Worm (Caenorhabditis elegans) whole organism, midembryonic: Measurements from ENCODE around the gene unc-42.

Experiments used
- T22C8.4 ChIP-seq: fragments of 200-800 bp; sonication (Bioruptor generic); IDR thresholded peaks from 2 replicates; pipeline ENCODE4 v1.3.6; 2022; ENCODE audit warnings: missing genetic modification characterization, missing compliant biosample characterization
- cog-1 ChIP-seq: sonication (generic microtip); optimal IDR thresholded peaks from 2 replicates; lab custom pipeline; 2016; ENCODE audit warnings: missing genetic modification characterization, missing compliant biosample characterization
- flt-1 ChIP-seq: fragments of 200-800 bp; sonication (Bioruptor generic); IDR thresholded peaks from 2 replicates; pipeline ENCODE4 v1.3.6; 2022; ENCODE audit warnings: missing genetic modification characterization, missing compliant biosample characterization
- klf-2 ChIP-seq: fragments of 200-800 bp; sonication (Bioruptor generic); conservative IDR thresholded peaks from 2 replicates; pipeline ENCODE4 v1.3.6; 2022; ENCODE audit warnings: missing genetic modification reagents, missing genetic modification characterization, missing compliant biosample characterization
- med-1 ChIP-seq: sonication (generic microtip); optimal IDR thresholded peaks from 2 replicates; lab custom pipeline; 2017; ENCODE audit warnings: missing genetic modification characterization, mild to moderate bottlenecking, missing compliant biosample characterization, antibody characterized with exemption, missing genetic modification reagents; ENCODE audit not compliant: insufficient read depth
- ref-1 ChIP-seq: fragments of 200-800 bp; sonication (Bioruptor generic); conservative IDR thresholded peaks from 2 replicates; pipeline ENCODE4 v1.3.6; 2022; ENCODE audit warnings: missing genetic modification reagents, missing genetic modification characterization, missing compliant biosample characterization
- tab-1 ChIP-seq: fragments of 200-800 bp; sonication (Bioruptor generic); IDR thresholded peaks from 2 replicates; pipeline ENCODE4 v1.3.6; 2022; ENCODE audit warnings: missing genetic modification characterization, missing compliant biosample characterization
- ztf-23 ChIP-seq: fragments of 200-800 bp; sonication (Bioruptor generic); IDR thresholded peaks from 2 replicates; pipeline ENCODE4 v1.3.6; 2022; ENCODE audit warnings: missing genetic modification reagents, missing genetic modification characterization, missing compliant biosample characterization
- ztf-29 ChIP-seq: fragments of 200-800 bp; sonication (Bioruptor generic); IDR thresholded peaks from 2 replicates; pipeline ENCODE4 v1.3.6; 2022; ENCODE audit warnings: missing genetic modification reagents, missing genetic modification characterization, missing compliant biosample characterization

unc-42 gene

ce11 chrV:9768828-9769778 lies at the start of gene unc-42:
Gene unc-42, minus strand, starts transcription at chrV:9769391.
- TF ChIP-seq klf-2 (GFP tag; lab: Robert Waterston, UW) (no peak), T22C8.4 (GFP tag; lab: Robert Waterston, UW) (no peak), flt-1 (GFP tag; lab: Robert Waterston, UW) (0 out of 2 replicates have a peak, but pooled peaks have one; percentile 27)

DNA sequence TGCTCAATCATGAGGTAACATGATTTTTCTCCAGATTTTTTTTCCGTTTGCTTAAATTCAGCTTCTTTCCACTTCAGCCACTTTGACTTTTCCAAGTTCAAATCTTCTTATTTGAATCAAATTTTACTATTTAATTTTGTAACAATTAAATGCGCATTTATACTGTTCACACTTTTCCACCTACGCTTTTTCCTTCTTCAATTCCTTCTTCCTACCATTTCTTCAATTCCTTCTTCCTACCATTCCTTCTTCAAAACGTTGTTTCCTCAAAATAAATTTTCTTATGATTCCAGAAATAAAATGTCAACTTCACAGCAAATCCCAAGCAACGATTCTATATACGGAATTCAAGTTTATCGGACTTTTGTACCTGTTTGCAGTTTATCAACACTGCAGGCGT lies 47.2 kb upstream of the unc-42 start, which contains the start of gene sru-31:
Gene sru-31 (plus strand): TSS at position 301 of the 400 bp plus-strand sequence.
- no peak for TF ChIP-seq ref-1 (GFP tag; lab: Robert Waterston, UW)
- no peak for TF ChIP-seq flt-1 (GFP tag; lab: Robert Waterston, UW)
- TF ChIP-seq klf-2 (GFP tag; lab: Robert Waterston, UW), result no peak
- TF ChIP-seq T22C8.4 (GFP tag; lab: Robert Waterston, UW), result no peak
- TF ChIP-seq cog-1 (tag; lab: Kevin White, UChicago), result no peak
- no peak for TF ChIP-seq med-1 (GFP tag; lab: Kevin White, UChicago)
- no peak for TF ChIP-seq ztf-23 (GFP tag; lab: Robert Waterston, UW)
- TF ChIP-seq ztf-29 (GFP tag; lab: Robert Waterston, UW), result no peak
- no peak for TF ChIP-seq tab-1

ce11 chrV:9813527-9813926 lies 44.3 kb upstream of the unc-42 start, which contains the start of gene sru-30:
Gene sru-30, plus strand, starts transcription at chrV:9813827.
- TF ChIP-seq ztf-29 (GFP tag; lab: Robert Waterston, UW), result no peak
- no peak for TF ChIP-seq ztf-23 (GFP tag; lab: Robert Waterston, UW)
- no peak for TF ChIP-seq ref-1 (GFP tag; lab: Robert Waterston, UW)
- no peak for TF ChIP-seq flt-1 (GFP tag; lab: Robert Waterston, UW)
- TF ChIP-seq T22C8.4 (GFP tag; lab: Robert Waterston, UW), result no peak
- TF ChIP-seq cog-1 (tag; lab: Kevin White, UChicago), result no peak
- TF ChIP-seq med-1 (GFP tag; lab: Kevin White, UChicago), result no peak
- TF ChIP-seq tab-1, result no peak
- TF ChIP-seq klf-2 (GFP tag; lab: Robert Waterston, UW), result no peak

ce11 chrV:9812216-9812615 lies 43.0 kb upstream of the unc-42 start:
- TF ChIP-seq cog-1 (tag; lab: Kevin White, UChicago) (no peak), ztf-23 (GFP tag; lab: Robert Waterston, UW) (no peak), T22C8.4 (GFP tag; lab: Robert Waterston, UW) (no peak), klf-2 (GFP tag; lab: Robert Waterston, UW) (no peak), ztf-29 (GFP tag; lab: Robert Waterston, UW) (no peak), ref-1 (GFP tag; lab: Robert Waterston, UW) (no peak), tab-1 (no peak), med-1 (GFP tag; lab: Kevin White, UChicago) (no peak), flt-1 (GFP tag; lab: Robert Waterston, UW) (no peak)

DNA sequence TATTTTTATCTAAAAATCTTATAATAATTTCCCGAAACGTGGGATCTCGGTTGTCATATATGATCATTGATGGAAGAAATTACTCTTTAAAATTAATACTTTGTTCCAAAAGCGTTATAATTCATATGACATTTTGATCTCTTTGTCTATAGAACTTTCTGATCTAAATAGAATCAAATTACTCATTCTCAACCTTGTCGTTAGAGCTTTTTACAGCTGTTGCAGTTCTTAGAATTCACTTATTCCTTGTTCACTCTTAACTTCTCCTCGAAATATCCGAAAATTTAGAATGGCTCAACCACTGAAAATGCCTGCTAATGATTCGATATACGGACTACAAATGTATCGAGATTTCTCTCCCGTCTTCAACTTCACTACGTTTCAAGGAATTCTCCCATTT lies 42.0 kb upstream of the unc-42 start, which contains the start of gene sru-29:
Gene sru-29 (plus strand): TSS at position 301 of the 400 bp plus-strand sequence.
- no peak for TF ChIP-seq med-1 (GFP tag; lab: Kevin White, UChicago)
- no peak for TF ChIP-seq tab-1
- TF ChIP-seq flt-1 (GFP tag; lab: Robert Waterston, UW), result no peak
- no peak for TF ChIP-seq ztf-23 (GFP tag; lab: Robert Waterston, UW)
- no peak for TF ChIP-seq cog-1 (tag; lab: Kevin White, UChicago)
- TF ChIP-seq ref-1 (GFP tag; lab: Robert Waterston, UW), result no peak
- no peak for TF ChIP-seq T22C8.4 (GFP tag; lab: Robert Waterston, UW)
- TF ChIP-seq ztf-29 (GFP tag; lab: Robert Waterston, UW), result no peak

DNA sequence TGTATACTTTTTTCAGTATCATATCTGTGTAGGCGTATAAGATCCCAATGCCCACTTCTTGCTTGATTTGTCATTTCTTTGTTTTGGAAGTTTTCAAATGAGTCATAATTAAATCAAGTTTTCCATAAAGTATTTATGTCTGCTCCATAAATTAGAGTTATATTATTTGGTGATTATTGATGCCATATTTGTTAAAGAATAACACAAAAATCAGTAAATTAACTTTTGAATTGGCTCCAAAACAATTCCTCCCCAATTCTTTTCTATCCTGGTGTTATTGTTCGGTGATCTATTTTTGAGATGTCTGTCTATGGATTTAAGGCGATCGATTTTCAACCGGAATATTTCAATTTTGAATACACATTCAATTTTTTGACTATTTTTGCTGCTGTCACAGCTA lies 36.0 kb upstream of the unc-42 start, which contains the start of gene sru-37:
Gene sru-37 (plus strand): TSS at position 301 of the 400 bp plus-strand sequence.
- no peak for TF ChIP-seq klf-2 (GFP tag; lab: Robert Waterston, UW)
- TF ChIP-seq ztf-23 (GFP tag; lab: Robert Waterston, UW), result no peak
- no peak for TF ChIP-seq ztf-29 (GFP tag; lab: Robert Waterston, UW)
- no peak for TF ChIP-seq tab-1
- no peak for TF ChIP-seq med-1 (GFP tag; lab: Kevin White, UChicago)
- TF ChIP-seq T22C8.4 (GFP tag; lab: Robert Waterston, UW), result no peak
- TF ChIP-seq flt-1 (GFP tag; lab: Robert Waterston, UW), result no peak
- TF ChIP-seq ref-1 (GFP tag; lab: Robert Waterston, UW), result no peak
- TF ChIP-seq cog-1 (tag; lab: Kevin White, UChicago), result no peak

DNA sequence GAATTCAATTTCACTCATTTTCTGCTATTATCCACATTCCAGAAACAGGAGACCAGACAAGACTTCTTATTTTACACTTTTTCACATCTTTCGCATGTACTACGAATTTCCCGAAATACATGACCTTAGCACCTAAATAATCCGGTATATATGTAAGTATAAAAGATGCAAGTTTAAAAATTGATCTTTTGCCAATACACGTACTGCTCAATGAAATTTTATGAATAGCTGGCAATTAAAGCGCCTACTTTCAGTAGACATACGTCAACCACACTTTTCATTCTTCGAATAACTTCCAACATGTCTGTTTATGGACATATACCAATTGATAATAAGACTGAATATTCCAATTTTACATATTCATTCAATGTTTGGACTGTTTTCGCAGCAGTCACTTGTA lies 34.0 kb upstream of the unc-42 start, which contains the start of gene sru-39:
Gene sru-39 (plus strand): TSS at position 301 of the 400 bp plus-strand sequence.
- TF ChIP-seq ztf-29 (GFP tag; lab: Robert Waterston, UW), result no peak
- TF ChIP-seq tab-1, result no peak
- TF ChIP-seq klf-2 (GFP tag; lab: Robert Waterston, UW), result no peak
- TF ChIP-seq flt-1 (GFP tag; lab: Robert Waterston, UW), result no peak
- TF ChIP-seq ref-1 (GFP tag; lab: Robert Waterston, UW), result no peak
- no peak for TF ChIP-seq ztf-23 (GFP tag; lab: Robert Waterston, UW)
- no peak for TF ChIP-seq cog-1 (tag; lab: Kevin White, UChicago)
- TF ChIP-seq T22C8.4 (GFP tag; lab: Robert Waterston, UW), result no peak

DNA sequence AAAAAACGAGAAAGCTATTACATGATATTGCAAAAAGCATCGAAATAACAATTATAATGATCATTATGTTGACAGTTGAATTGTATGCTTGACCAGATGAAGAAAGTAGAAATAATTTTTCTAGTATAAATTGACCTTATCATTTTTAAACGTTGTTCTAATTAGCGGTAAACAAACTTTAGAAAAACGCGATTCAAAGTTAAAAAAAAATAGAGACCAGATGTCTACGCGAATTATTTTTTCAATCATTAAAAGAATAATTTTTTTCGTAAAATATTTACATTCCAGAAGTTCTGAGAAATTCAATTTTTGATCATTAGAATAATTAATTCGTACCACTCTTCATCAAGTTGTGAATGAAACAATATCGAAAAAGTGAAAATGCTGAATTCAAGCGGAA lies 32.8 kb upstream of the unc-42 start, which contains the start of gene F46B6.10:
Gene F46B6.10 (minus strand): TSS at position 101 of the 400 bp plus-strand sequence.
- no peak for TF ChIP-seq cog-1 (tag; lab: Kevin White, UChicago)
- TF ChIP-seq ztf-23 (GFP tag; lab: Robert Waterston, UW), result no peak
- no peak for TF ChIP-seq T22C8.4 (GFP tag; lab: Robert Waterston, UW)
- no peak for TF ChIP-seq flt-1 (GFP tag; lab: Robert Waterston, UW)
- TF ChIP-seq ztf-29 (GFP tag; lab: Robert Waterston, UW), result no peak
- no peak for TF ChIP-seq klf-2 (GFP tag; lab: Robert Waterston, UW)
- no peak for TF ChIP-seq med-1 (GFP tag; lab: Kevin White, UChicago)
- TF ChIP-seq ref-1 (GFP tag; lab: Robert Waterston, UW), result no peak
- no peak for TF ChIP-seq tab-1
